Worm (Caenorhabditis elegans) whole organism, young adult: ENCODE data around the gene C29F9.12.

Source experiments
- F33H1.4 ChIP-seq: fragments of 200-800 bp; sonication (Bioruptor generic); IDR thresholded peaks from 2 replicates; pipeline ENCODE4 v1.3.6; 2022; ENCODE audit warnings: missing genetic modification reagents, missing genetic modification characterization, missing compliant biosample characterization
- sptf-2 ChIP-seq: fragments of 200-800 bp; sonication (Bioruptor generic); optimal IDR thresholded peaks from 2 replicates; lab custom pipeline; 2018; ENCODE audit warnings: mild to moderate bottlenecking, missing genetic modification characterization, missing compliant biosample characterization

ce11 chrIII:117857-118256, 4.0 kb downstream of the C29F9.12 start:
- TF ChIP-seq sptf-2, result no peak
- TF ChIP-seq F33H1.4 (GFP tag; lab: Robert Waterston, UW), result no peak
